Worm (Caenorhabditis elegans): ENCODE measurements around the gene chst-1.

- TF ChIP-seq nhr-120 (GFP tag; IDR thresholded peaks at IDR 0.05) (no peak), F49E8.2 (tag; optimal IDR thresholded peaks at IDR 0.05; ENCODE audit: insufficient read depth) (no peak), aptf-2 (GFP tag; conservative IDR thresholded peaks at IDR 0.05) (no peak), ceh-79 (tag; optimal IDR thresholded peaks at IDR 0.05) (no peak), somi-1 (GFP tag; optimal IDR thresholded peaks at IDR 0.05) (no peak), lin-35 (GFP tag; optimal IDR thresholded peaks at IDR 0.05) (no peak), pha-4 (tag; optimal IDR thresholded peaks at IDR 0.05) (no peak), hrde-1 (tag; optimal IDR thresholded peaks at IDR 0.05; ENCODE audit: borderline replicate concordance) (no peak), tlf-1 (GFP tag; optimal IDR thresholded peaks at IDR 0.05) (no peak)
These were observed 22.8 kb upstream of the chst-1 start, which contains the start of gene ulp-4 for ce11 chrII:8129495-8130010.

Measured in whole organism, young adult.